Worm (Caenorhabditis elegans) whole organism, L1 larva: ENCODE data around the gene Y37D8A.29.

Source experiments
- C04F5.9 ChIP-seq: sonication (generic microtip); optimal IDR thresholded peaks from 2 replicates; lab custom pipeline; 2016; ENCODE audit warnings: missing genetic modification characterization, missing compliant biosample characterization
- C16A3.4 ChIP-seq: fragments of 150-350 bp; optimal IDR thresholded peaks from 2 replicates; lab custom pipeline; 2014; ENCODE audit warnings: missing biosample characterization, missing genetic modification characterization
- C34B4.2 ChIP-seq: sonication (generic microtip); optimal IDR thresholded peaks from 2 replicates; lab custom pipeline; 2017; ENCODE audit warnings: mild to moderate bottlenecking, missing genetic modification characterization, missing compliant biosample characterization
- F16B12.6 ChIP-seq: fragments of 150-350 bp; optimal IDR thresholded peaks from 2 replicates; lab custom pipeline; 2014; ENCODE audit warnings: missing biosample characterization, missing genetic modification characterization
- aly-2 ChIP-seq: fragments of 150-350 bp; optimal IDR thresholded peaks from 2 replicates; lab custom pipeline; 2014; ENCODE audit warnings: missing biosample characterization, missing genetic modification characterization
- blmp-1 ChIP-seq: fragments of 150-350 bp; optimal IDR thresholded peaks from 2 replicates; lab custom pipeline; 2014; ENCODE audit warnings: missing biosample characterization, missing genetic modification characterization
- ceh-82 ChIP-seq, 3 experiments: fragments of 150-350 bp in 1 of 3; sonication (generic microtip) in 2 of 3; optimal IDR thresholded peaks; 2 replicates each; lab custom pipeline; 2014 to 2017; ENCODE audit warnings: missing biosample characterization in 3 of 3, missing genetic modification characterization in 3 of 3
- ceh-90 ChIP-seq: sonication (generic microtip); optimal IDR thresholded peaks from 2 replicates; lab custom pipeline; 2016; ENCODE audit warnings: missing genetic modification characterization, missing compliant biosample characterization
- ces-1 ChIP-seq: fragments of 150-350 bp; optimal IDR thresholded peaks from 2 replicates; lab custom pipeline; 2014; ENCODE audit warnings: missing biosample characterization, missing genetic modification reagents, missing genetic modification characterization
- dpl-1 ChIP-seq, 3 experiments: fragments of 150-350 bp in 2 of 3; sonication (generic microtip) in 1 of 3; optimal IDR thresholded peaks; 2 replicates each; lab custom pipeline; 2014 to 2017; ENCODE audit warnings: missing biosample characterization in 3 of 3, missing genetic modification characterization in 3 of 3, missing genetic modification reagents in 3 of 3
- efl-1 ChIP-seq, 4 experiments: fragments of 150-350 bp; optimal IDR thresholded peaks in 3 of 4; peaks in 1 of 4; 1 replicate in 1 of 4; 2 replicates in 3 of 4; lab custom pipeline; 2014; ENCODE audit warnings: missing biosample characterization in 2 of 4, missing genetic modification characterization in 2 of 4, missing genetic modification reagents in 2 of 4
- efl-3 ChIP-seq: fragments of 200-800 bp; sonication (Bioruptor generic); optimal IDR thresholded peaks from 2 replicates; lab custom pipeline; 2018; ENCODE audit warnings: mild to moderate bottlenecking, missing genetic modification characterization, missing compliant biosample characterization
- elt-2 ChIP-seq: sonication (generic microtip); optimal IDR thresholded peaks from 2 replicates; lab custom pipeline; 2016; ENCODE audit warnings: missing genetic modification characterization, mild to moderate bottlenecking, inconsistent platforms, missing compliant biosample characterization, missing genetic modification reagents
- elt-3 ChIP-seq, 6 experiments: fragments of 150-350 bp in 1 of 6; sonication (generic microtip); optimal IDR thresholded peaks; 2 replicates each; lab custom pipeline; 2017 to 2018; ENCODE audit warnings: missing biosample characterization in 6 of 6, missing genetic modification characterization in 6 of 6, inconsistent platforms in 1 of 6
- ets-5 ChIP-seq: fragments of 200-800 bp; sonication (Bioruptor generic); IDR thresholded peaks from 2 replicates; pipeline ENCODE4 v1.3.6; 2022; ENCODE audit warnings: missing genetic modification characterization, missing compliant biosample characterization
- fkh-4 ChIP-seq: sonication (generic microtip); optimal IDR thresholded peaks from 2 replicates; lab custom pipeline; 2016; ENCODE audit warnings: missing compliant biosample characterization, missing genetic modification characterization, borderline replicate concordance
- fos-1 ChIP-seq: fragments of 150-350 bp; optimal IDR thresholded peaks from 2 replicates; lab custom pipeline; 2014; ENCODE audit warnings: missing biosample characterization, missing genetic modification characterization
- hlh-17 ChIP-seq: fragments of 200-800 bp; sonication (Bioruptor generic); optimal IDR thresholded peaks from 2 replicates; lab custom pipeline; 2018; ENCODE audit warnings: missing genetic modification characterization, mild to moderate bottlenecking, missing compliant biosample characterization, moderate library complexity, borderline replicate concordance
- hlh-4 ChIP-seq: sonication (generic microtip); optimal IDR thresholded peaks from 2 replicates; lab custom pipeline; 2016; ENCODE audit warnings: mild to moderate bottlenecking, missing genetic modification characterization, missing compliant biosample characterization
- hpl-2 ChIP-seq: fragments of 150-350 bp; optimal IDR thresholded peaks from 2 replicates; lab custom pipeline; 2014; ENCODE audit warnings: missing biosample characterization, missing genetic modification reagents, missing genetic modification characterization
- isw-1 ChIP-seq: fragments of 200-800 bp; sonication (Bioruptor generic); IDR thresholded peaks from 2 replicates; pipeline ENCODE4 v1.3.6; 2022; ENCODE audit warnings: missing genetic modification characterization, missing compliant biosample characterization
- jun-1 ChIP-seq: fragments of 150-350 bp; optimal IDR thresholded peaks from 2 replicates; lab custom pipeline; 2014; ENCODE audit warnings: missing biosample characterization, missing genetic modification reagents, missing genetic modification characterization
- lin-13 ChIP-seq: fragments of 150-350 bp; optimal IDR thresholded peaks from 2 replicates; lab custom pipeline; 2014; ENCODE audit warnings: missing biosample characterization, missing genetic modification reagents, missing genetic modification characterization
- lin-35 ChIP-seq, 2 experiments: fragments of 150-350 bp; optimal IDR thresholded peaks; 2 replicates each; lab custom pipeline; 2014; ENCODE audit warnings: missing biosample characterization in 2 of 2, missing genetic modification characterization in 2 of 2, missing genetic modification reagents in 2 of 2
- lir-3 ChIP-seq: sonication (generic microtip); optimal IDR thresholded peaks from 2 replicates; lab custom pipeline; 2016; ENCODE audit warnings: mild to moderate bottlenecking, missing genetic modification characterization, moderate library complexity, missing compliant biosample characterization; ENCODE audit not compliant: poor library complexity
- lsy-2 ChIP-seq, 2 experiments: fragments of 150-350 bp; optimal IDR thresholded peaks; 2 replicates each; lab custom pipeline; 2014; ENCODE audit warnings: missing biosample characterization in 2 of 2, missing genetic modification characterization in 2 of 2
- mef-2 ChIP-seq: fragments of 150-350 bp; optimal IDR thresholded peaks from 2 replicates; lab custom pipeline; 2014; ENCODE audit warnings: missing biosample characterization, missing genetic modification characterization
- mep-1 ChIP-seq: fragments of 150-350 bp; optimal IDR thresholded peaks from 2 replicates; lab custom pipeline; 2014; ENCODE audit warnings: missing biosample characterization, missing genetic modification characterization
- nhr-11 ChIP-seq: fragments of 150-350 bp; optimal IDR thresholded peaks from 2 replicates; lab custom pipeline; 2014; ENCODE audit warnings: missing biosample characterization, missing genetic modification characterization
- nhr-12 ChIP-seq: sonication (generic microtip); optimal IDR thresholded peaks from 2 replicates; lab custom pipeline; 2017; ENCODE audit warnings: missing biosample characterization, missing genetic modification characterization
- nhr-19 ChIP-seq: fragments of 200-800 bp; sonication (Bioruptor generic); conservative IDR thresholded peaks from 2 replicates; pipeline ENCODE4 v1.3.6; 2022; ENCODE audit warnings: missing genetic modification characterization, missing compliant biosample characterization
- nhr-237 ChIP-seq: fragments of 150-350 bp; optimal IDR thresholded peaks from 2 replicates; lab custom pipeline; 2014; ENCODE audit warnings: missing biosample characterization, missing genetic modification characterization
- nhr-47 ChIP-seq: sonication (generic microtip); optimal IDR thresholded peaks from 2 replicates; lab custom pipeline; 2016; ENCODE audit warnings: mild to moderate bottlenecking, missing genetic modification characterization, moderate library complexity, missing compliant biosample characterization
- nhr-71 ChIP-seq: sonication (generic microtip); optimal IDR thresholded peaks from 2 replicates; lab custom pipeline; 2016; ENCODE audit warnings: mild to moderate bottlenecking, missing genetic modification characterization, moderate library complexity, missing compliant biosample characterization
- pag-3 ChIP-seq: sonication (generic microtip); optimal IDR thresholded peaks from 2 replicates; lab custom pipeline; 2017; ENCODE audit warnings: missing genetic modification characterization, mild to moderate bottlenecking, missing compliant biosample characterization, antibody characterized with exemption, borderline replicate concordance; ENCODE audit not compliant: insufficient read depth
- skn-1 ChIP-seq: fragments of 150-350 bp; optimal IDR thresholded peaks from 2 replicates; lab custom pipeline; 2014; ENCODE audit warnings: missing biosample characterization, missing genetic modification characterization
- snpc-4 ChIP-seq: fragments of 150-350 bp; optimal IDR thresholded peaks from 2 replicates; lab custom pipeline; 2014; ENCODE audit warnings: missing biosample characterization, missing genetic modification characterization
- sox-4 ChIP-seq: sonication (generic microtip); optimal IDR thresholded peaks from 2 replicates; lab custom pipeline; 2016; ENCODE audit warnings: missing genetic modification characterization, missing compliant biosample characterization
- sup-37 ChIP-seq: fragments of 200-800 bp; sonication (Bioruptor generic); optimal IDR thresholded peaks from 2 replicates; lab custom pipeline; 2018; ENCODE audit warnings: mild to moderate bottlenecking, missing genetic modification characterization, missing compliant biosample characterization
- swsn-7 ChIP-seq: sonication (generic microtip); optimal IDR thresholded peaks from 2 replicates; lab custom pipeline; 2016; ENCODE audit warnings: missing genetic modification characterization, missing compliant biosample characterization
- tbx-2 ChIP-seq: sonication (generic microtip); optimal IDR thresholded peaks from 2 replicates; lab custom pipeline; 2016; ENCODE audit warnings: missing genetic modification characterization, missing compliant biosample characterization
- unc-130 ChIP-seq: fragments of 150-350 bp; optimal IDR thresholded peaks from 2 replicates; lab custom pipeline; 2017; ENCODE audit warnings: missing biosample characterization, missing genetic modification characterization, inconsistent platforms
- unc-30 ChIP-seq: sonication (generic microtip); optimal IDR thresholded peaks from 2 replicates; lab custom pipeline; 2017; ENCODE audit warnings: missing biosample characterization, missing genetic modification characterization
- vab-15 ChIP-seq: sonication (generic microtip); optimal IDR thresholded peaks from 2 replicates; lab custom pipeline; 2017; ENCODE audit warnings: missing genotype, mild to moderate bottlenecking, missing genetic modification characterization, missing compliant biosample characterization
- xbp-1 ChIP-seq: sonication (generic microtip); optimal IDR thresholded peaks from 2 replicates; lab custom pipeline; 2016; ENCODE audit warnings: missing genetic modification characterization, missing compliant biosample characterization
- zip-4 ChIP-seq: fragments of 200-800 bp; sonication (Bioruptor generic); optimal IDR thresholded peaks from 2 replicates; lab custom pipeline; 2018; ENCODE audit warnings: mild to moderate bottlenecking, missing genetic modification characterization, moderate library complexity, missing compliant biosample characterization
- ztf-4 ChIP-seq: fragments of 150-350 bp; optimal IDR thresholded peaks from 2 replicates; lab custom pipeline; 2014; ENCODE audit warnings: missing biosample characterization, missing genetic modification characterization

Gene Y37D8A.29

ce11 chrIII:12874606-12875066 lies 16.8 kb downstream of the Y37D8A.29 start, which contains the start of the genes mrg-1 and spcs-2 (continued):
- peak; percentile 74 for TF ChIP-seq ztf-4 (tag; lab: Kevin White, UChicago)
- TF ChIP-seq C34B4.2 (tag; lab: Kevin White, UChicago), result no peak
- no peak for TF ChIP-seq ceh-90 (tag; lab: Kevin White, UChicago)
- peak; percentile 92 for TF ChIP-seq tbx-2 (tag; lab: Kevin White, UChicago)
- TF ChIP-seq snpc-4 (tag; lab: Kevin White, UChicago), result peak; percentile 70
- TF ChIP-seq nhr-47 (tag; lab: Kevin White, UChicago), result peak; percentile 93
- TF ChIP-seq unc-130 (tag; lab: Kevin White, UChicago), result peak; percentile 86
- no peak for TF ChIP-seq hlh-4 (tag; lab: Kevin White, UChicago)
- peak; percentile 71 for TF ChIP-seq zip-4
- TF ChIP-seq isw-1 (GFP tag; lab: Robert Waterston, UW), result peak; percentile 84
- TF ChIP-seq blmp-1, result no peak
- TF ChIP-seq nhr-19 (GFP tag; lab: Robert Waterston, UW), result peak; percentile 88
- no peak for TF ChIP-seq efl-3 (GFP tag; lab: Kevin White, UChicago)
- TF ChIP-seq fkh-4 (tag; lab: Kevin White, UChicago), result peak; percentile 39
- no peak for TF ChIP-seq mef-2
- peak; percentile 83 for TF ChIP-seq fos-1 (tag; lab: Kevin White, UChicago)
- TF ChIP-seq ets-5 (GFP tag; lab: Robert Waterston, UW), result no peak
- TF ChIP-seq elt-3 (tag; optimal IDR thresholded peaks at IDR 0.05; lab: Kevin White, UChicago), result peak in 3 of 6 experiments; percentile 33 to 62 (median 59)
- peak; percentile 61 for TF ChIP-seq nhr-237 (tag; lab: Kevin White, UChicago)
- TF ChIP-seq swsn-7 (tag; lab: Kevin White, UChicago), result peak; percentile 94
- TF ChIP-seq vab-15 (tag; lab: Kevin White, UChicago), result no peak
- TF ChIP-seq nhr-11 (tag; lab: Kevin White, UChicago), result no peak
- TF ChIP-seq nhr-12 (tag; lab: Kevin White, UChicago), result no peak
- peak; percentile 80 for TF ChIP-seq C04F5.9 (tag; lab: Kevin White, UChicago)
- peak; percentile 88 for TF ChIP-seq skn-1 (tag; lab: Kevin White, UChicago)
- TF ChIP-seq xbp-1 (tag; lab: Kevin White, UChicago), result peak; percentile 97
- peak; percentile 84 for TF ChIP-seq lir-3 (tag; lab: Kevin White, UChicago)
- TF ChIP-seq unc-30 (tag; lab: Kevin White, UChicago), result no peak
- TF ChIP-seq hlh-17 (GFP tag; lab: Kevin White, UChicago), result no peak
- peak; percentile 90 to 91 (median 91) for TF ChIP-seq ceh-82 (tag; optimal IDR thresholded peaks at IDR 0.05; lab: Kevin White, UChicago)
- TF ChIP-seq sox-4, result peak; percentile 78
- TF ChIP-seq hpl-2 (GFP tag; lab: Kevin White, UChicago), result peak; percentile 74
- TF ChIP-seq, all 84 proteins: peak for 58

ce11 chrIII:12870060-12870696 lies 21.3 kb downstream of the Y37D8A.29 start, which contains the start of gene Y37D8A.6:
Gene Y37D8A.6 (minus strand): TSS chrIII:12870297.
- TF ChIP-seq C16A3.4 (tag; lab: Kevin White, UChicago) (no peak), zip-4 (no peak), lsy-2 (tag; optimal IDR thresholded peaks at IDR 0.05; lab: Kevin White, UChicago) (peak; percentile 15 to 27), efl-1 (optimal IDR thresholded peaks at IDR 0.05; lab: Kevin White, UChicago) (peak in 1 of 2 experiments; percentile 39), efl-1 (GFP tag; optimal IDR thresholded peaks at IDR 0.05 in 1 of 2; lab: Kevin White, UChicago) (peak; percentile 27 to 87), nhr-71 (tag; lab: Kevin White, UChicago) (peak; percentile 14), sup-37 (no peak), jun-1 (tag; lab: Kevin White, UChicago) (no peak), ceh-90 (tag; lab: Kevin White, UChicago) (no peak), C04F5.9 (tag; lab: Kevin White, UChicago) (no peak), nhr-11 (tag; lab: Kevin White, UChicago) (no peak), hpl-2 (GFP tag; lab: Kevin White, UChicago) (no peak), dpl-1 (GFP tag; optimal IDR thresholded peaks at IDR 0.05; lab: Kevin White, UChicago) (peak in 2 of 3 experiments; percentile 39 to 50), elt-2 (tag; lab: Kevin White, UChicago) (no peak), nhr-19 (GFP tag; lab: Robert Waterston, UW) (no peak), sox-4 (no peak), nhr-47 (tag; lab: Kevin White, UChicago) (peak; percentile 19), lin-35 (GFP tag; optimal IDR thresholded peaks at IDR 0.05; lab: Kevin White, UChicago) (peak in 1 of 2 experiments; percentile 55), lin-13 (GFP tag; lab: Kevin White, UChicago) (no peak), ces-1 (GFP tag; lab: Kevin White, UChicago) (no peak), mep-1 (peak; percentile 9), pag-3 (tag; lab: Kevin White, UChicago) (no peak), F16B12.6 (tag; lab: Kevin White, UChicago) (peak; percentile 78), aly-2 (no peak)
